Fruit fly (Drosophila melanogaster) S2 (cell line): ENCODE data around the gene dpr16.

ENCODE experiments used
- CG8478 ChIP-seq: fragments of >200 bp; optimal IDR thresholded peaks from 2 replicates; lab custom pipeline; 2018
- CTCF ChIP-seq, 2 experiments: fragments of >200 bp; optimal IDR thresholded peaks; 2 replicates each; lab custom pipeline; 2018

- no peak for TF ChIP-seq CG8478 (lab: Kevin White, UChicago)
- no peak for TF ChIP-seq CTCF (optimal IDR thresholded peaks at IDR 0.05; lab: Kevin White, UChicago)
These were observed 37.8 kb upstream of the dpr16 start for dm6 chr3R:5112814-5113486.
